Worm (Caenorhabditis elegans) whole organism, late embryonic: ENCODE data around the gene F14D2.5.

Source experiments
- C38D4.7 ChIP-seq: fragments of 200-800 bp; sonication (Bioruptor generic); optimal IDR thresholded peaks from 2 replicates; lab custom pipeline; 2018; ENCODE audit warnings: mild to moderate bottlenecking, missing genetic modification characterization, moderate library complexity, missing compliant biosample characterization
- hlh-30 ChIP-seq: sonication (generic microtip); optimal IDR thresholded peaks from 2 replicates; lab custom pipeline; 2017; ENCODE audit warnings: antibody characterized with exemption, missing genetic modification characterization, missing compliant biosample characterization; ENCODE audit not compliant: insufficient read depth
- sox-2 ChIP-seq: fragments of 200-800 bp; sonication (Bioruptor generic); IDR thresholded peaks from 2 replicates; pipeline ENCODE4 v1.3.6; 2022; ENCODE audit warnings: missing genetic modification reagents, missing genetic modification characterization, missing compliant biosample characterization
- sox-4 ChIP-seq: sonication (generic microtip); optimal IDR thresholded peaks from 2 replicates; lab custom pipeline; 2017; ENCODE audit warnings: mild to moderate bottlenecking, missing genetic modification characterization, inconsistent platforms, missing compliant biosample characterization
- unc-42 ChIP-seq: sonication (generic microtip); optimal IDR thresholded peaks from 2 replicates; lab custom pipeline; 2016; ENCODE audit warnings: missing genotype, missing genetic modification characterization, missing compliant biosample characterization
- unc-55 ChIP-seq: sonication (generic microtip); optimal IDR thresholded peaks from 2 replicates; lab custom pipeline; 2017; ENCODE audit warnings: missing biosample characterization, missing genetic modification reagents, missing genetic modification characterization
- unc-86 ChIP-seq: sonication (generic microtip); optimal IDR thresholded peaks from 2 replicates; lab custom pipeline; 2016; ENCODE audit warnings: missing genetic modification characterization, missing compliant biosample characterization

Gene F14D2.5

DNA sequence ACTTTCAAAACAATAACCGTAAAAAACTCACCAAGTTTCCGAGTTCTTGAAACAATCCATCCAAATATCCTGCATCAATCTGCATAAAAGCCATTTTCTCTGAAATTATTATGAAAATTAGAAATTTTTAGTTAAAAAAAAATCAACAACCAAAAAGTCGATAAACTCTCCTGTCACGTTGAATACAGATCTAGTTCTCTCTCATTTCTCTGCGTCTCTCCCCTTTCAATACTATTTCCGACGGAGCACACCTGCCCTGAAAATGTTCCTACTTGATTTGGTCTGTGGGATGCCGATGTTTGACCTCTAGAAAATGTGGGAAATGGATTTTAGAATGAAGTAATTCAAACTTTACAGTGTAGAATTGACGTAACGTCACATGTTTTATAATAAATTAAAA lies 47.2 kb downstream of the F14D2.5 start, which contains the start of gene T06D4.6:
T06D4.6 (minus strand) TSS at position 101 of the 400 bp plus-strand sequence.
- no peak for TF ChIP-seq unc-86 (tag; lab: Kevin White, UChicago)
- TF ChIP-seq sox-4 = no peak
- no peak for TF ChIP-seq hlh-30 (tag; lab: Kevin White, UChicago)
- TF ChIP-seq unc-42 (tag; lab: Kevin White, UChicago) = no peak
- TF ChIP-seq unc-55 (GFP tag; lab: Kevin White, UChicago) = no peak
- TF ChIP-seq C38D4.7 (GFP tag; lab: Kevin White, UChicago) = no peak
- no peak for TF ChIP-seq sox-2 (GFP tag; lab: Robert Waterston, UW)
- TF ChIP-seq, all 69 proteins: peak for 0
